Worm (Caenorhabditis elegans) whole organism, L1 larva: ENCODE results near the gene F23D12.3.

Experiments used
- C04F5.9 ChIP-seq: sonication (generic microtip); optimal IDR thresholded peaks from 2 replicates; lab custom pipeline; 2016; ENCODE audit warnings: missing genetic modification characterization, missing compliant biosample characterization
- F16B12.6 ChIP-seq: fragments of 150-350 bp; optimal IDR thresholded peaks from 2 replicates; lab custom pipeline; 2014; ENCODE audit warnings: missing biosample characterization, missing genetic modification characterization
- blmp-1 ChIP-seq: fragments of 150-350 bp; optimal IDR thresholded peaks from 2 replicates; lab custom pipeline; 2014; ENCODE audit warnings: missing biosample characterization, missing genetic modification characterization
- dpl-1 ChIP-seq, 3 experiments: fragments of 150-350 bp in 2 of 3; sonication (generic microtip) in 1 of 3; optimal IDR thresholded peaks; 2 replicates each; lab custom pipeline; 2014 to 2017; ENCODE audit warnings: missing biosample characterization in 3 of 3, missing genetic modification characterization in 3 of 3, missing genetic modification reagents in 3 of 3
- efl-1 ChIP-seq, 4 experiments: fragments of 150-350 bp; optimal IDR thresholded peaks in 3 of 4; peaks in 1 of 4; 1 replicate in 1 of 4; 2 replicates in 3 of 4; lab custom pipeline; 2014; ENCODE audit warnings: missing biosample characterization in 2 of 4, missing genetic modification characterization in 2 of 4, missing genetic modification reagents in 2 of 4
- elt-3 ChIP-seq, 6 experiments: fragments of 150-350 bp in 1 of 6; sonication (generic microtip); optimal IDR thresholded peaks; 2 replicates each; lab custom pipeline; 2017 to 2018; ENCODE audit warnings: missing biosample characterization in 6 of 6, missing genetic modification characterization in 6 of 6, inconsistent platforms in 1 of 6
- ets-5 ChIP-seq: fragments of 200-800 bp; sonication (Bioruptor generic); IDR thresholded peaks from 2 replicates; pipeline ENCODE4 v1.3.6; 2022; ENCODE audit warnings: missing genetic modification characterization, missing compliant biosample characterization
- fkh-10 ChIP-seq: sonication (generic microtip); optimal IDR thresholded peaks from 2 replicates; lab custom pipeline; 2017; ENCODE audit warnings: missing biosample characterization, missing genetic modification reagents, missing genetic modification characterization
- grh-1 ChIP-seq: fragments of 200-800 bp; sonication (Bioruptor generic); IDR thresholded peaks from 2 replicates; pipeline ENCODE4 v1.3.6; 2022; ENCODE audit warnings: missing genetic modification reagents, missing genetic modification characterization, missing compliant biosample characterization
- hlh-17 ChIP-seq: fragments of 200-800 bp; sonication (Bioruptor generic); optimal IDR thresholded peaks from 2 replicates; lab custom pipeline; 2018; ENCODE audit warnings: missing genetic modification characterization, mild to moderate bottlenecking, missing compliant biosample characterization, moderate library complexity, borderline replicate concordance
- hlh-4 ChIP-seq: sonication (generic microtip); optimal IDR thresholded peaks from 2 replicates; lab custom pipeline; 2016; ENCODE audit warnings: mild to moderate bottlenecking, missing genetic modification characterization, missing compliant biosample characterization
- lin-14 ChIP-seq: fragments of 200-800 bp; sonication (Bioruptor generic); optimal IDR thresholded peaks from 2 replicates; lab custom pipeline; 2018; ENCODE audit warnings: mild to moderate bottlenecking, missing genetic modification characterization, moderate library complexity, missing compliant biosample characterization
- lin-39 ChIP-seq: fragments of 150-350 bp; optimal IDR thresholded peaks from 2 replicates; lab custom pipeline; 2014; ENCODE audit warnings: missing biosample characterization, missing genetic modification reagents, missing genetic modification characterization
- lir-3 ChIP-seq: sonication (generic microtip); optimal IDR thresholded peaks from 2 replicates; lab custom pipeline; 2016; ENCODE audit warnings: mild to moderate bottlenecking, missing genetic modification characterization, moderate library complexity, missing compliant biosample characterization; ENCODE audit not compliant: poor library complexity
- nhr-12 ChIP-seq: sonication (generic microtip); optimal IDR thresholded peaks from 2 replicates; lab custom pipeline; 2017; ENCODE audit warnings: missing biosample characterization, missing genetic modification characterization
- nhr-20 ChIP-seq: sonication (generic microtip); optimal IDR thresholded peaks from 2 replicates; lab custom pipeline; 2016; ENCODE audit warnings: mild to moderate bottlenecking, missing genetic modification characterization, missing compliant biosample characterization
- nhr-28 ChIP-seq: fragments of 150-350 bp; optimal IDR thresholded peaks from 2 replicates; lab custom pipeline; 2014; ENCODE audit warnings: missing biosample characterization, missing genetic modification characterization
- nhr-47 ChIP-seq: sonication (generic microtip); optimal IDR thresholded peaks from 2 replicates; lab custom pipeline; 2016; ENCODE audit warnings: mild to moderate bottlenecking, missing genetic modification characterization, moderate library complexity, missing compliant biosample characterization
- nhr-76 ChIP-seq: sonication (generic microtip); optimal IDR thresholded peaks from 2 replicates; lab custom pipeline; 2017; ENCODE audit warnings: missing biosample characterization, missing genetic modification characterization
- nhr-84 ChIP-seq: sonication (generic microtip); optimal IDR thresholded peaks from 2 replicates; lab custom pipeline; 2017; ENCODE audit warnings: missing biosample characterization, missing genetic modification characterization
- nhr-85 ChIP-seq: sonication (generic microtip); peaks from one replicate; lab custom pipeline; 2016; ENCODE audit warnings: missing genetic modification characterization, inconsistent platforms, missing compliant biosample characterization
- nhr-90 ChIP-seq: sonication (generic microtip); optimal IDR thresholded peaks from 2 replicates; lab custom pipeline; 2016; ENCODE audit warnings: mild to moderate bottlenecking, missing genetic modification characterization, missing compliant biosample characterization; ENCODE audit not compliant: poor library complexity
- rnt-1 ChIP-seq: sonication (generic microtip); optimal IDR thresholded peaks from 2 replicates; lab custom pipeline; 2016; ENCODE audit warnings: mild to moderate bottlenecking, missing genetic modification characterization, moderate library complexity, missing compliant biosample characterization
- sptf-1 ChIP-seq: fragments of 150-350 bp; optimal IDR thresholded peaks from 2 replicates; lab custom pipeline; 2014; ENCODE audit warnings: missing biosample characterization, missing genetic modification characterization
- swsn-7 ChIP-seq: sonication (generic microtip); optimal IDR thresholded peaks from 2 replicates; lab custom pipeline; 2016; ENCODE audit warnings: missing genetic modification characterization, missing compliant biosample characterization
- tbx-2 ChIP-seq: sonication (generic microtip); optimal IDR thresholded peaks from 2 replicates; lab custom pipeline; 2016; ENCODE audit warnings: missing genetic modification characterization, missing compliant biosample characterization
- unc-130 ChIP-seq: fragments of 150-350 bp; optimal IDR thresholded peaks from 2 replicates; lab custom pipeline; 2017; ENCODE audit warnings: missing biosample characterization, missing genetic modification characterization, inconsistent platforms
- unc-30 ChIP-seq: sonication (generic microtip); optimal IDR thresholded peaks from 2 replicates; lab custom pipeline; 2017; ENCODE audit warnings: missing biosample characterization, missing genetic modification characterization
- zip-4 ChIP-seq: fragments of 200-800 bp; sonication (Bioruptor generic); optimal IDR thresholded peaks from 2 replicates; lab custom pipeline; 2018; ENCODE audit warnings: mild to moderate bottlenecking, missing genetic modification characterization, moderate library complexity, missing compliant biosample characterization

F23D12.3 gene

ce11 chrX:14424186-14424585 is 18.2 kb upstream of the F23D12.3 start:
- TF ChIP-seq swsn-7 (tag; lab: Kevin White, UChicago) (no peak), lin-14 (GFP tag; lab: Kevin White, UChicago) (no peak), hlh-17 (GFP tag; lab: Kevin White, UChicago) (no peak), lir-3 (tag; lab: Kevin White, UChicago) (no peak), dpl-1 (GFP tag; optimal IDR thresholded peaks at IDR 0.05; lab: Kevin White, UChicago) (no peak)

DNA sequence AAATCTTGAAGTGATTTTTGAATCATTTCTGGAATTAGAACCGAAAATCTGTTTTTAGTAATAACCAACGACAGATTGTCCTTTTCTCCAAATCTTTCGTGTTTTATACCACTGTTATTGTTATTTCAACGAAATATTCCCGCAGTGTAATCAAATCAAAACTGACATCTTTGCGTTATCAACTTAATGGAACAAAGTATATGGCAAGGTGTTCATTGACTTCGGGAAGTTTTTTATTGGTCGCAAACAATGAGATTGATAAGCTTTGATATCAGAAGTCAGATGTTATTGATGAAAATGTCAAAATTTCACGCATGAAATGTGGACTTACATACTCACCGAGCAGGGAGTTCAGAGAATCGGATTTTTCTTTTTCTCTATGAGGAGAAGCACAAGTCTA is 17.7 kb upstream of the F23D12.3 start, which contains the start of gene F23D12.11:
Gene F23D12.11, minus strand, starts transcription at position 79 of the 400 bp plus-strand sequence.
- TF ChIP-seq elt-3 (tag; optimal IDR thresholded peaks at IDR 0.05; lab: Kevin White, UChicago) (peak in 1 of 6 experiments; percentile 71), grh-1 (GFP tag; lab: Robert Waterston, UW) (no peak)

DNA sequence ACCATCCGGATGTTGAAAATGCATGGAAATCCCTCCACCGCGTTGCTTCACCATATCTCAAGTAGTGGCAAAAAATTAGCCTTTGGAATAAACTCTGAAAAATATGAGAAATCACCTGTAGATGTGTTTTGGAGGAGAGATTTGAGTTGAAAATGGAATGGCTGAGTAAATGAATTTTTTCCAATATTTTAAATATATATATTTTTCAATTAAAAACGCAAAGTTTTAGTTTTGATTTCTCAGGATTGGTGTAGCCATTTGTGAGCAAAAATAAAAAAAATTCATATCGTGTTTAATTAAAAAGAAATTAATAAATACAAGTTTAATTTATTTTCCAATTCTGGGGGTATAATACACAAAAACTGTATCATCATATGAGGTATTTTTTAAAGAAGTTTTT is 14.4 kb upstream of the F23D12.3 start, which contains the start of gene F23D12.1:
Gene F23D12.1, minus strand, starts transcription at position 101 of the 400 bp plus-strand sequence.
- no peak for TF ChIP-seq nhr-28
- no peak for TF ChIP-seq nhr-47 (tag; lab: Kevin White, UChicago)
- no peak for TF ChIP-seq nhr-76 (tag; lab: Kevin White, UChicago)
- TF ChIP-seq lin-39 (tag; lab: Kevin White, UChicago): no peak
- TF ChIP-seq unc-30 (tag; lab: Kevin White, UChicago): no peak
- no peak for TF ChIP-seq C04F5.9
- TF ChIP-seq sptf-1 (tag; lab: Kevin White, UChicago): no peak
- TF ChIP-seq blmp-1 (tag; lab: Kevin White, UChicago): no peak
- no peak for TF ChIP-seq zip-4 (GFP tag; lab: Kevin White, UChicago)
- no peak for TF ChIP-seq rnt-1
- no peak for TF ChIP-seq ets-5 (GFP tag; lab: Robert Waterston, UW)
- no peak for TF ChIP-seq hlh-4 (tag; lab: Kevin White, UChicago)
- TF ChIP-seq tbx-2 (tag; lab: Kevin White, UChicago): no peak
- no peak for TF ChIP-seq nhr-12 (tag; lab: Kevin White, UChicago)
- TF ChIP-seq nhr-20 (tag; lab: Kevin White, UChicago): no peak
- TF ChIP-seq nhr-84 (tag; lab: Kevin White, UChicago): no peak
- no peak for TF ChIP-seq unc-130 (tag; lab: Kevin White, UChicago)
- TF ChIP-seq F16B12.6 (tag; lab: Kevin White, UChicago): no peak

- no peak for TF ChIP-seq C04F5.9
- TF ChIP-seq efl-1 (optimal IDR thresholded peaks at IDR 0.05; lab: Kevin White, UChicago): no peak
- peak in 1 of 2 experiments; percentile 62 for TF ChIP-seq efl-1 (GFP tag; optimal IDR thresholded peaks at IDR 0.05 in 1 of 2; lab: Kevin White, UChicago)
Measured at ce11 chrX:14430436-14430835, 12.0 kb upstream of the F23D12.3 start.

ce11 chrX:14435648-14436155 is 6.7 kb upstream of the F23D12.3 start:
- TF ChIP-seq dpl-1 (GFP tag; optimal IDR thresholded peaks at IDR 0.05; lab: Kevin White, UChicago) (peak; percentile 10 to 34 (median 16)), blmp-1 (tag; lab: Kevin White, UChicago) (peak; percentile 21), grh-1 (GFP tag; lab: Robert Waterston, UW) (peak; percentile 49), nhr-85 (tag; lab: Kevin White, UChicago) (peak; percentile 63), fkh-10 (GFP tag; lab: Kevin White, UChicago) (no peak), ets-5 (GFP tag; lab: Robert Waterston, UW) (no peak), efl-1 (optimal IDR thresholded peaks at IDR 0.05; lab: Kevin White, UChicago) (peak in 1 of 2 experiments; percentile 63), efl-1 (GFP tag; optimal IDR thresholded peaks at IDR 0.05 in 1 of 2; lab: Kevin White, UChicago) (peak in 1 of 2 experiments; percentile 33)
- TF ChIP-seq, all 84 proteins: peak for 5

DNA sequence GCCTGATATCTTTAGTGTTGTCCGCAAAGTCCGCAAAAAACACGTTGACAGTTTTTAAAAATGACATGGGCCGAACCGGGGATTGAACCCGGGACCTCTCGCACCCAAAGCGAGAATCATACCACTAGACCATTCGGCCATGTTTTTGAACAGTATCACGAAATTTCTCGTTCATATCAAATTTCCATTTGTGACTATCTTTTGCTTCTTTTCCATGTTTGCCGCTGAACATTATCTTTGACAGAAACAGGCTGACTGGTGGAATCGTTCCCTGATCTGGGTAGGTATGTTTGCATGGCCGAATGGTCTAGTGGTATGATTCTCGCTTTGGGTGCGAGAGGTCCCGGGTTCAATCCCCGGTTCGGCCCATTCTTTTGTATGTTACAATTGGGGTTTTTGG is 4.6 kb upstream of the F23D12.3 start:
- TF ChIP-seq nhr-85 (tag; lab: Kevin White, UChicago): peak; percentile 50
- TF ChIP-seq nhr-90: peak; percentile 2
- TF ChIP-seq, all 84 proteins: peak for 2; not testable (repeated sequence) for 82
